Worm (Caenorhabditis elegans) whole organism, mixed stage, embryonic: ENCODE data around the gene octr-1.

Source experiments
- mls-2 ChIP-seq: sonication (generic microtip); optimal IDR thresholded peaks from 2 replicates; lab custom pipeline; 2016; ENCODE audit warnings: mild to moderate bottlenecking, missing genetic modification characterization, moderate library complexity, missing compliant biosample characterization

octr-1 gene

DNA sequence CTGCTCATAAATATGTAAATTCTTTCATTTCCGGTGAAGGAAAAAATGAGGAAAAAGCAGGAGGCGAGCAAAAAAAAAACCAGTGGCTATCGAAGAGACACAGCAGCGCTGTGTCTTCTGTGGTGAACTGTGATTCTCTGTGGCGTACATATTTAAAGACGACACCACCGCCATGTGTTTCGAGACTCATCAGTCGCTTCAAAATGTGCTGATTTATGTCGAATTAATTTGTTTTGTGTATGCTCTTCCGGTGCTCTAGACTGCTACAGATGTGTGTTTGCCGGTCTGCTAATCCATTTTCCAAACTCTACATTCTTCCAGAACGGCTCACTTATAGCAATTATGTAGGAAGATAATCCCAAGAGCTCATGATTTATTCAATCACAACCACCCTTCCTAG lies 45.6 kb downstream of the octr-1 start:
- no peak for TF ChIP-seq mls-2 (tag; lab: Kevin White, UChicago)
